Worm (Caenorhabditis elegans) whole organism, late embryonic: ENCODE measurements around the gene elt-6.

ENCODE experiments used
- C38D4.7 ChIP-seq: fragments of 200-800 bp; sonication (Bioruptor generic); optimal IDR thresholded peaks from 2 replicates; lab custom pipeline; 2018; ENCODE audit warnings: mild to moderate bottlenecking, missing genetic modification characterization, moderate library complexity, missing compliant biosample characterization
- F13H6.1 ChIP-seq: sonication (generic microtip); optimal IDR thresholded peaks from 2 replicates; lab custom pipeline; 2016; ENCODE audit warnings: missing genetic modification characterization, missing compliant biosample characterization
- T23F11.4 ChIP-seq: fragments of 200-800 bp; sonication (Bioruptor generic); optimal IDR thresholded peaks from 2 replicates; lab custom pipeline; 2018; ENCODE audit warnings: mild to moderate bottlenecking, missing genetic modification characterization, missing compliant biosample characterization
- ama-1 ChIP-seq: fragments of 150-350 bp; optimal IDR thresholded peaks from 2 replicates; lab custom pipeline; 2014
- ceh-31 ChIP-seq: sonication (generic microtip); optimal IDR thresholded peaks from 2 replicates; lab custom pipeline; 2016; ENCODE audit warnings: missing genetic modification characterization, missing compliant biosample characterization
- ceh-45 ChIP-seq: fragments of 200-800 bp; sonication (Bioruptor generic); IDR thresholded peaks from 2 replicates; pipeline ENCODE4 v1.3.6; 2022; ENCODE audit warnings: missing genetic modification reagents, missing genetic modification characterization, missing compliant biosample characterization
- hlh-30 ChIP-seq: sonication (generic microtip); optimal IDR thresholded peaks from 2 replicates; lab custom pipeline; 2017; ENCODE audit warnings: antibody characterized with exemption, missing genetic modification characterization, missing compliant biosample characterization; ENCODE audit not compliant: insufficient read depth
- madf-2 ChIP-seq: sonication (generic microtip); optimal IDR thresholded peaks from 2 replicates; lab custom pipeline; 2017; ENCODE audit warnings: missing genetic modification characterization, missing compliant biosample characterization
- nhr-11 ChIP-seq: fragments of 150-350 bp; optimal IDR thresholded peaks from 2 replicates; lab custom pipeline; 2014; ENCODE audit warnings: missing biosample characterization, missing genetic modification characterization
- pha-2 ChIP-seq: sonication (generic microtip); optimal IDR thresholded peaks from 2 replicates; lab custom pipeline; 2017; ENCODE audit warnings: mild to moderate bottlenecking, missing genetic modification characterization, missing compliant biosample characterization
- pha-4 ChIP-seq: fragments of 150-350 bp; optimal IDR thresholded peaks from 2 replicates; lab custom pipeline; 2018; ENCODE audit warnings: missing biosample characterization, missing genetic modification reagents, missing genetic modification characterization
- sox-4 ChIP-seq: sonication (generic microtip); optimal IDR thresholded peaks from 2 replicates; lab custom pipeline; 2017; ENCODE audit warnings: mild to moderate bottlenecking, missing genetic modification characterization, inconsistent platforms, missing compliant biosample characterization
- unc-55 ChIP-seq: sonication (generic microtip); optimal IDR thresholded peaks from 2 replicates; lab custom pipeline; 2017; ENCODE audit warnings: missing biosample characterization, missing genetic modification reagents, missing genetic modification characterization
- unc-86 ChIP-seq: sonication (generic microtip); optimal IDR thresholded peaks from 2 replicates; lab custom pipeline; 2016; ENCODE audit warnings: missing genetic modification characterization, missing compliant biosample characterization

DNA sequence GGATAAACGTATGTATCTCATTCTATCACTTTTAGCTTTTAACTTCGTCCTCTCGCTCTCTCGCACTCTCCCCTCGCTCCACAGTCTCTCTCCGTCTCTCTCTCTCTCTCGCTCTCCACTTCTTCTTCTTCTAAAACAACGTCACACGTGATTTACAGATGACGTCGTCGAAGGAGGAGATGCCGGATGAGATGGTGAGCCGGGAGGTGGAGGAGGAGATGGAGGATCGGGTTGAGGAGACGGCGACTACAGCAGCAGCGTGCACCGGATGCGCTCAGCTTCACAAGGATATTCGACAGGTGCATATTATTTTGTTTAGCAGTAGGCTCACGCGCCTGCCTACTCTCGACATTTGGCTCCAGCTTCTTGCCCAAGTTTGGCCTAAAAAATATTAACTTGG lies at the start of gene elt-6:
- TF ChIP-seq hlh-30 (tag; lab: Kevin White, UChicago) (no peak), unc-55 (GFP tag; lab: Kevin White, UChicago) (no peak), pha-2 (tag; lab: Kevin White, UChicago) (no peak), madf-2 (no peak), sox-4 (tag; lab: Kevin White, UChicago) (no peak), unc-86 (tag; lab: Kevin White, UChicago) (no peak), ceh-45 (GFP tag; lab: Robert Waterston, UW) (no peak), T23F11.4 (no peak), F13H6.1 (tag; lab: Kevin White, UChicago) (no peak), C38D4.7 (GFP tag; lab: Kevin White, UChicago) (no peak), ama-1 (no peak), nhr-11 (tag; lab: Kevin White, UChicago) (no peak), pha-4 (tag; lab: Kevin White, UChicago) (no peak), ceh-31 (tag; lab: Kevin White, UChicago) (no peak)
